Fruit fly (Drosophila melanogaster) whole organism, wandering third instar larva: ENCODE results near the gene Cpr30B.

Source experiments
- Abd-B ChIP-seq: fragments of >200 bp; optimal IDR thresholded peaks from 2 replicates; lab custom pipeline; 2017; ENCODE audit warnings: missing biosample characterization, missing genetic modification characterization
- CG32264 ChIP-seq: fragments of 200-800 bp; sonication (Bioruptor generic); optimal IDR thresholded peaks from 2 replicates; lab custom pipeline; 2016; ENCODE audit warnings: missing biosample characterization, missing genetic modification characterization
- CG9705 ChIP-seq: fragments of 200-800 bp; sonication (Bioruptor generic); optimal IDR thresholded peaks from 2 replicates; lab custom pipeline; 2018; ENCODE audit warnings: missing biosample characterization, mild to moderate bottlenecking, missing genetic modification characterization
- CrebA ChIP-seq: fragments of 200-800 bp; sonication (Bioruptor generic); optimal IDR thresholded peaks from 2 replicates; lab custom pipeline; 2016; ENCODE audit warnings: missing biosample characterization, mild to moderate bottlenecking, missing genetic modification characterization, borderline replicate concordance
- Dfd ChIP-seq: fragments of >200 bp; optimal IDR thresholded peaks from 2 replicates; lab custom pipeline; 2017; ENCODE audit warnings: missing biosample characterization, missing genetic modification characterization
- Dif ChIP-seq: fragments of 200-275, 200-300 bp; sonication (Bioruptor generic); optimal IDR thresholded peaks from 2 replicates; lab custom pipeline; 2018; ENCODE audit warnings: missing biosample characterization, missing genetic modification characterization; ENCODE audit not compliant: partially characterized antibody
- GATAd ChIP-seq: sonication (Bioruptor generic); optimal IDR thresholded peaks from 2 replicates; lab custom pipeline; 2016; ENCODE audit warnings: missing biosample characterization, missing genetic modification characterization
- HLH106 ChIP-seq: fragments of 200-800 bp; optimal IDR thresholded peaks from 3 replicates; lab custom pipeline; 2019; ENCODE audit warnings: missing biosample characterization, mild to moderate bottlenecking, missing genetic modification characterization, moderate library complexity
- Hnf4 ChIP-seq: fragments of 200-800 bp; sonication (Bioruptor generic); optimal IDR thresholded peaks from 2 replicates; lab custom pipeline; 2016; ENCODE audit warnings: missing biosample characterization, mild to moderate bottlenecking, missing genetic modification characterization
- Hr78 ChIP-seq: fragments of >200 bp; optimal IDR thresholded peaks from 2 replicates; lab custom pipeline; 2017; ENCODE audit warnings: missing biosample characterization, missing genetic modification characterization
- Hr83 ChIP-seq: fragments of 200-300 bp; sonication (Bioruptor generic); optimal IDR thresholded peaks from 2 replicates; lab custom pipeline; 2016; ENCODE audit warnings: missing biosample characterization, mild to moderate bottlenecking, missing genetic modification characterization, moderate library complexity; ENCODE audit not compliant: poor library complexity, severe bottlenecking
- Jra ChIP-seq: sonication (Bioruptor generic); optimal IDR thresholded peaks from 2 replicates; lab custom pipeline; 2016; ENCODE audit warnings: missing biosample characterization, missing genetic modification characterization
- Mio ChIP-seq: sonication (Bioruptor generic); optimal IDR thresholded peaks from 2 replicates; lab custom pipeline; 2016; ENCODE audit warnings: missing biosample characterization, missing genetic modification characterization
- Myc ChIP-seq: fragments of >200 bp; optimal IDR thresholded peaks from 2 replicates; lab custom pipeline; 2017
- N ChIP-seq: fragments of >200 bp; optimal IDR thresholded peaks from 2 replicates; lab custom pipeline; 2018; ENCODE audit warnings: missing biosample characterization, missing external identifiers, missing genetic modification characterization
- OdsH ChIP-seq: fragments of 200-800 bp; sonication (Bioruptor generic); optimal IDR thresholded peaks from 2 replicates; lab custom pipeline; 2016; ENCODE audit warnings: missing biosample characterization, mild to moderate bottlenecking, missing genetic modification characterization
- Rel ChIP-seq, 2 experiments: fragments of 200-800 bp; sonication (Bioruptor generic) in 1 of 2; optimal IDR thresholded peaks; 2 replicates in 1 of 2; 3 replicates in 1 of 2; lab custom pipeline; 2016 to 2019; ENCODE audit warnings: mild to moderate bottlenecking in 2 of 2, missing biosample characterization in 2 of 2, missing genetic modification characterization in 2 of 2, moderate library complexity in 1 of 2
- Sp1 ChIP-seq: fragments of 200-800 bp; sonication (Bioruptor generic); optimal IDR thresholded peaks from 3 replicates; lab custom pipeline; 2019; ENCODE audit warnings: missing biosample characterization, mild to moderate bottlenecking, missing genetic modification characterization, moderate library complexity
- Vsx2 ChIP-seq: fragments of 200-300, 225-300 bp; sonication (Bioruptor generic); optimal IDR thresholded peaks from 2 replicates; lab custom pipeline; 2018; ENCODE audit warnings: missing biosample characterization, missing genetic modification characterization; ENCODE audit not compliant: partially characterized antibody
- br ChIP-seq: fragments of 200-800 bp; sonication (Bioruptor generic); optimal IDR thresholded peaks from 2 replicates; lab custom pipeline; 2016; ENCODE audit warnings: missing biosample characterization, missing genetic modification characterization
- brk ChIP-seq: fragments of 200-800 bp; sonication (Bioruptor generic); optimal IDR thresholded peaks from 2 replicates; lab custom pipeline; 2016; ENCODE audit warnings: missing biosample characterization, mild to moderate bottlenecking, missing genetic modification characterization
- dl ChIP-seq, 2 experiments: fragments of 175-275, 200-275 bp in 1 of 2; fragments of 200-275 bp in 1 of 2; sonication (Bioruptor generic); optimal IDR thresholded peaks; lab custom pipeline; 2018; ENCODE audit warnings: mild to moderate bottlenecking in 2 of 2, missing biosample characterization in 2 of 2, missing genetic modification characterization in 2 of 2, moderate library complexity in 2 of 2; ENCODE audit not compliant: partially characterized antibody in 2 of 2, insufficient read depth in 1 of 2
- dmrt93B ChIP-seq: fragments of 200-800 bp; sonication (Bioruptor generic); optimal IDR thresholded peaks from 2 replicates; lab custom pipeline; 2018; ENCODE audit warnings: missing biosample characterization, mild to moderate bottlenecking, missing genetic modification characterization
- dsf ChIP-seq: sonication (Bioruptor generic); optimal IDR thresholded peaks from 2 replicates; lab custom pipeline; 2016; ENCODE audit warnings: missing biosample characterization, missing genetic modification characterization, borderline replicate concordance
- ey ChIP-seq: fragments of 200-800 bp; sonication (Bioruptor generic); optimal IDR thresholded peaks from 2 replicates; lab custom pipeline; 2016; ENCODE audit warnings: missing biosample characterization, missing genetic modification characterization
- foxo ChIP-seq, 2 experiments: fragments of 200-800 bp; sonication (Bioruptor generic); optimal IDR thresholded peaks; 2 replicates in 1 of 2; 3 replicates in 1 of 2; lab custom pipeline; 2016 to 2017; ENCODE audit warnings: missing biosample characterization in 2 of 2, missing genetic modification characterization in 2 of 2
- fru ChIP-seq: fragments of 200-800 bp; sonication (Bioruptor generic); optimal IDR thresholded peaks from 3 replicates; lab custom pipeline; 2016; ENCODE audit warnings: missing biosample characterization, mild to moderate bottlenecking, missing genetic modification characterization
- h ChIP-seq: fragments of 200-800 bp; sonication (Bioruptor generic); optimal IDR thresholded peaks from 3 replicates; lab custom pipeline; 2016; ENCODE audit warnings: missing biosample characterization, mild to moderate bottlenecking, missing genetic modification characterization
- jim ChIP-seq: fragments of 175-275, 200-325 bp; sonication (Bioruptor generic); optimal IDR thresholded peaks from 2 replicates; lab custom pipeline; 2016; ENCODE audit warnings: missing biosample characterization, mild to moderate bottlenecking, missing genetic modification characterization
- lola ChIP-seq: fragments of >200 bp; optimal IDR thresholded peaks from 2 replicates; lab custom pipeline; 2017; ENCODE audit warnings: missing biosample characterization, missing genetic modification characterization
- psq ChIP-seq: fragments of 200-800 bp; sonication (Bioruptor generic); optimal IDR thresholded peaks from 3 replicates; lab custom pipeline; 2017; ENCODE audit warnings: missing biosample characterization, mild to moderate bottlenecking, missing genetic modification characterization, moderate library complexity
- rgr ChIP-seq: fragments of 200-800 bp; sonication (Bioruptor generic); optimal IDR thresholded peaks from 3 replicates; lab custom pipeline; 2016; ENCODE audit warnings: missing biosample characterization, mild to moderate bottlenecking, missing genetic modification characterization
- sage ChIP-seq: fragments of 200-800 bp; sonication (Bioruptor generic); optimal IDR thresholded peaks from 2 replicates; lab custom pipeline; 2016; ENCODE audit warnings: missing biosample characterization, mild to moderate bottlenecking, missing genetic modification characterization
- sv ChIP-seq: fragments of 200-800 bp; sonication (Bioruptor generic); optimal IDR thresholded peaks from 3 replicates; lab custom pipeline; 2016; ENCODE audit warnings: missing biosample characterization, missing genetic modification characterization
- tai ChIP-seq: sonication (Bioruptor generic); optimal IDR thresholded peaks from 2 replicates; lab custom pipeline; 2016; ENCODE audit warnings: missing biosample characterization, missing genetic modification characterization
- usp ChIP-seq: fragments of >200 bp; optimal IDR thresholded peaks from 2 replicates; lab custom pipeline; 2017; ENCODE audit warnings: missing biosample characterization, missing genetic modification characterization
- woc ChIP-seq: sonication (Bioruptor generic); optimal IDR thresholded peaks from 2 replicates; lab custom pipeline; 2016; ENCODE audit warnings: missing biosample characterization, mild to moderate bottlenecking, missing genetic modification characterization

Cpr30B gene

DNA sequence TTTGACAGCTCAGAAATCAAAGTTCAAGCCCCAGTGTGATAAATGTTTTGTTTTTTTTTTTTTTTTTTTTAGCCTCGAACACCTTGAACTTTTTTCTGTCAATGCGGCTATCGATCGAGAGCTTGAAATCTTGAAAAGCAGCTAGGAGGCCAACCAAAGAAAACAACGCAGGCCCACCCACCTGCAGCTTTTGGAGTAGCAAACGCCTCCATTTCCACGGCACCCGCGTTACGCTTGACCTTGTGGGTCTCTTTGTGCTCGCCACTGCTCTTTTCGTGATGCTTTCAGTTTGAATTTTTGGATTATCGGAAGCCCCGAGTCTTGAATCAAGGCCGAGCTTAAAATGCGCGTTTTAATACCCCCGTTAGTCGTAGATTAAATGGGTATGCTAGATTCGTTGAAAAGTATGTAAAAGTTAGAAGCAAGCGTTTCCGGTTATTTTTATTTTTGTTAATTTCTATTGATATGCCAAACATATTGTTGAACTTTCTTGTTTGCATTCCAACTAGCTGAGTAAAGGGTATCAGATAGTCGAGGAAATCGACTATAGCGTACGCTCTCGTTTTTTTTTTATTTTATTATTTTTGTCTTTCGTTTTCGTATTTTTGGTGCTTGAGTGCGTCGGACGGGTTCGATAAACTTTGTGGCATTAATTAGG lies 39.8 kb upstream of the Cpr30B start (continued):
- no peak for TF ChIP-seq dmrt93B
- TF ChIP-seq woc (GFP tag; lab: Kevin White, UChicago), result no peak
- TF ChIP-seq jim (GFP tag; lab: Kevin White, UChicago), result no peak
- TF ChIP-seq fru (GFP tag; lab: Kevin White, UChicago), result peak; percentile 5
- peak; percentile 32 for TF ChIP-seq OdsH
- TF ChIP-seq lola (GFP tag; lab: Kevin White, UChicago), result no peak
- no peak for TF ChIP-seq Dfd (GFP tag; lab: Kevin White, UChicago)
- no peak for TF ChIP-seq CG9705
- TF ChIP-seq sv (GFP tag; lab: Kevin White, UChicago), result peak; percentile 67
- TF ChIP-seq brk (GFP tag; lab: Kevin White, UChicago), result peak; percentile 12
- TF ChIP-seq rgr (GFP tag; lab: Kevin White, UChicago), result peak; percentile 43
- TF ChIP-seq psq, result peak; percentile 26

DNA sequence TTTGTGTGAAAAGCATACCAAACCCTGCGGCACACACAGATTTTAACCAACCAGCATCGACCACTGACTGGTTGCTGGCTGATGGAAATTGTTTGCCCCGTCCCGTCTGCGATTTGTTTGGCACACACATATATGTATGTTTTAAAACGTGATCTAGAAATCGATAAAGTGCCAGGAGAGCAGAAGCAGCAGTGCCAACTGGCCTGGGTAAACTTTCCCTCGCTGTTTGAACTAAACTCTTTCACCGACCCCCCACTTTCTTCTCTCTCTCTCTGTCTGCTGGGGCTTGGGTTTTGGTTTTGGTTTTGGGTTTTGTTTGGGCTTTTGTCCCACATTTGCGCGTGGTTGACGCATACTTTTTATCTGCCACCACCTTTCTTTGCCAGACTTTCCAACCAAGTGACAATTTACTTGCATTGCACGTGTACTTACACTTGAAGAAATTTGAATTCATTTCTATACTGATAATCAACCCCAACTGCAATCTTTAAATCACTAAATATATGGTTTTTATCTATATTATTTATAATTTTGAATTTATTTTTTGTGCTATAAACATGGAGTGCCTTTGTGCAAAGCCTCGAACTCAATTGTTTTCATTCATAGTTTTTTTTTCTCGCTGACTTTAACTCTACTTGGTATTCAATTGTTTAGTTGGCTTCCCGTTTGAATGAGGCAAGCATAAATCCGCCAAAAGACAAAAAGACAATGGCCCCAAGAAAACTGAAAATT lies 37.1 kb upstream of the Cpr30B start:
- no peak for TF ChIP-seq ey
- TF ChIP-seq foxo (GFP tag; optimal IDR thresholded peaks at IDR 0.05; lab: Kevin White, UChicago), result no peak
- TF ChIP-seq usp (GFP tag; lab: Kevin White, UChicago), result no peak
- TF ChIP-seq jim (GFP tag; lab: Kevin White, UChicago), result no peak
- no peak for TF ChIP-seq CG32264 (GFP tag; lab: Kevin White, UChicago)
- no peak for TF ChIP-seq tai (GFP tag; lab: Kevin White, UChicago)
- TF ChIP-seq Abd-B (GFP tag; lab: Kevin White, UChicago), result no peak
- no peak for TF ChIP-seq CrebA (GFP tag; lab: Kevin White, UChicago)
- TF ChIP-seq Mio (GFP tag; lab: Kevin White, UChicago), result no peak
- no peak for TF ChIP-seq Dfd (GFP tag; lab: Kevin White, UChicago)
- no peak for TF ChIP-seq Hr78 (GFP tag; lab: Kevin White, UChicago)
- TF ChIP-seq Sp1 (GFP tag; lab: Kevin White, UChicago), result no peak

DNA sequence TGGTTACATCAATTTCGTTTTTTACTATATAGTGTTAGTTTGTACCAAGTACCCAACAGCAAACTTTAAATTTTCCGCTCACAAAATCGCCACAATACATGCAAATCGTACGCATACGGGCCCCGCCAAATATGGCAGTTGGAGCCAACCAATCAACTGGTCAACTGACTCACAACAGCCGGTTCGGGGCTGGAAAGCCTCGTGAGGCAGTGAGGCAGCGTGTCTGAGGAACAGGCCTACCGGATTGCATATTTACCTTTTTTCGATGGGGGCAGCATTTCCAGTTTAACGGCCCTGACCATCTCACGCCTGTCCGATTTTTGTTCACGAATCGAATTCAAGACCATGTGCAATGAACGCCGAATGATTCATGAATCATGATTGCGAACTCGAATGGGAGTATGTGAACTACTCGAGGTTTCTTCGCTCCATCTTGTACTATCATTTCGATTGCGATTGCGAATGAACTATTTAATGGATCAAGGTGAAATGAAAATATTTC lies 36.1 kb upstream of the Cpr30B start:
- TF ChIP-seq Rel (GFP tag; optimal IDR thresholded peaks at IDR 0.05; lab: Kevin White, UChicago) (no peak), Rel (tag; optimal IDR thresholded peaks at IDR 0.05; lab: Kevin White, UChicago) (peak; percentile 6), Dif (GFP tag; lab: Kevin White, UChicago) (peak; percentile 37), Vsx2 (peak; percentile 21), ey (no peak), psq (no peak)

DNA sequence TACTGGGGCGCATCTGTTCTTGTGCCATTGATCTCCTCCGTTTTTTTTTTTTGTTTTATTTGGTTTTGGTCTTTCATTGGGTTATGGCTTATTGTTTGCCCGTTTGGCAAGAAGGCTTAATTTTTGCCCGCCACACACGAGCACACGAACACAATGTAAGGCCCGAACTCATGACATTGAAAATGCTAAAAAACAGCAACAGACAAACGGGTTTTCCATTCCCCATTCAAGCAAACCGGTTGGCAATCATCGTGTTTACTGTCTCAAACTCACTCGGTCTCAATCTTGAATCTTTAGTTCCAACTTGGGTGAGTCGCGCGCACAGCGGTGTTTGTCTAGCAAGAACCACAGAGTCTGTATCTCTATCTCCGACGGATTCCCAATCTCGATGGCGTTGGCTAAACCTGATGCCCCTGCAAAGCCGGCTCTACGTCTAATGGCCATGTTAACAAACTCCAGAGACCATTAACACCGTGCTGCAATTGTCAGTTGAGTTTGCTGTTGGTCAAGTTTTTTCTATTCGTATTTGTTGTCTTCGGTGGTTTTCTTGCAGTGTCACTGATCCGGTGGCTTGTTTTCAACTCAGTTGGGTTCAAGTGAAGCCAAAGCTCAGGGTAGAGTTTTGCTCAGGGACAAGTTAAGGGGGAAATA lies 34.0 kb upstream of the Cpr30B start:
- no peak for TF ChIP-seq usp (GFP tag; lab: Kevin White, UChicago)
- TF ChIP-seq psq, result no peak
- TF ChIP-seq Dfd (GFP tag; lab: Kevin White, UChicago), result no peak
- no peak for TF ChIP-seq h (GFP tag; lab: Kevin White, UChicago)
- TF ChIP-seq Jra (GFP tag; lab: Kevin White, UChicago), result no peak
- no peak for TF ChIP-seq dsf (GFP tag; lab: Kevin White, UChicago)
- no peak for TF ChIP-seq GATAd (GFP tag; lab: Kevin White, UChicago)
- no peak for TF ChIP-seq Hnf4 (GFP tag; lab: Kevin White, UChicago)
- no peak for TF ChIP-seq sv (GFP tag; lab: Kevin White, UChicago)
- TF ChIP-seq Hr83, result peak; percentile 7
- TF ChIP-seq br (GFP tag; lab: Kevin White, UChicago), result no peak
- no peak for TF ChIP-seq sage (GFP tag; lab: Kevin White, UChicago)
- TF ChIP-seq dl (GFP tag; optimal IDR thresholded peaks at IDR 0.05; lab: Kevin White, UChicago; ENCODE audit: insufficient read depth in 1 of 2, partially characterized antibody in 2 of 2), result no peak
- no peak for TF ChIP-seq brk (GFP tag; lab: Kevin White, UChicago)
- no peak for TF ChIP-seq Myc
- TF ChIP-seq tai (GFP tag; lab: Kevin White, UChicago), result no peak
- TF ChIP-seq Vsx2, result peak; percentile 60
- no peak for TF ChIP-seq CrebA (GFP tag; lab: Kevin White, UChicago)
- no peak for TF ChIP-seq HLH106 (tag; lab: Kevin White, UChicago)
- no peak for TF ChIP-seq N (GFP tag; lab: Kevin White, UChicago)
- TF ChIP-seq ey, result no peak
- no peak for TF ChIP-seq foxo (GFP tag; optimal IDR thresholded peaks at IDR 0.05; lab: Kevin White, UChicago)
- no peak for TF ChIP-seq rgr (GFP tag; lab: Kevin White, UChicago)
- no peak for TF ChIP-seq fru (GFP tag; lab: Kevin White, UChicago)
- TF ChIP-seq Hr78 (GFP tag; lab: Kevin White, UChicago), result no peak
- peak; percentile 15 for TF ChIP-seq Dif (GFP tag; lab: Kevin White, UChicago)
